Worm (Caenorhabditis elegans) whole organism, late embryonic: ENCODE data around the gene F21A3.4.
A peak's percentile ranks its signal among the peaks of the same experiment; 100 is the strongest.

Experiments used
- C38D4.7 ChIP-seq: fragments of 200-800 bp; sonication (Bioruptor generic); optimal IDR thresholded peaks from 2 replicates; lab custom pipeline; 2018; ENCODE audit warnings: mild to moderate bottlenecking, missing genetic modification characterization, moderate library complexity, missing compliant biosample characterization
- F13H6.1 ChIP-seq: sonication (generic microtip); optimal IDR thresholded peaks from 2 replicates; lab custom pipeline; 2016; ENCODE audit warnings: missing genetic modification characterization, missing compliant biosample characterization
- K02D7.2 ChIP-seq: sonication (generic microtip); optimal IDR thresholded peaks from 2 replicates; lab custom pipeline; 2017; ENCODE audit warnings: mild to moderate bottlenecking, missing genetic modification characterization, missing compliant biosample characterization
- K09A11.1 ChIP-seq: sonication (generic microtip); optimal IDR thresholded peaks from 2 replicates; lab custom pipeline; 2017; ENCODE audit warnings: antibody characterized with exemption, mild to moderate bottlenecking, missing genetic modification characterization, missing compliant biosample characterization; ENCODE audit not compliant: insufficient read depth
- Y22D7AL.16 ChIP-seq: sonication (generic microtip); optimal IDR thresholded peaks from 2 replicates; lab custom pipeline; 2016; ENCODE audit warnings: missing genetic modification characterization, missing compliant biosample characterization
- ama-1 ChIP-seq: fragments of 150-350 bp; optimal IDR thresholded peaks from 2 replicates; lab custom pipeline; 2014
- ceh-14 ChIP-seq: sonication (generic microtip); optimal IDR thresholded peaks from 2 replicates; lab custom pipeline; 2016; ENCODE audit warnings: missing genotype, missing genetic modification characterization, missing compliant biosample characterization
- ceh-18 ChIP-seq: sonication (generic microtip); optimal IDR thresholded peaks from 2 replicates; lab custom pipeline; 2016; ENCODE audit warnings: missing genetic modification characterization, missing compliant biosample characterization
- ceh-19 ChIP-seq: fragments of 200-800 bp; sonication (Bioruptor generic); optimal IDR thresholded peaks from 2 replicates; lab custom pipeline; 2018; ENCODE audit warnings: mild to moderate bottlenecking, missing genetic modification characterization, missing compliant biosample characterization
- ceh-2 ChIP-seq: sonication (generic microtip); optimal IDR thresholded peaks from 2 replicates; lab custom pipeline; 2016; ENCODE audit warnings: missing genotype, missing genetic modification characterization, missing compliant biosample characterization
- ceh-24 ChIP-seq: sonication (generic microtip); optimal IDR thresholded peaks from 2 replicates; lab custom pipeline; 2016; ENCODE audit warnings: mild to moderate bottlenecking, missing genetic modification characterization, missing compliant biosample characterization
- ceh-30 ChIP-seq: fragments of 150-350 bp; optimal IDR thresholded peaks from 2 replicates; lab custom pipeline; 2014; ENCODE audit warnings: missing biosample characterization, missing genetic modification characterization
- ceh-31 ChIP-seq: sonication (generic microtip); optimal IDR thresholded peaks from 2 replicates; lab custom pipeline; 2016; ENCODE audit warnings: missing genetic modification characterization, missing compliant biosample characterization
- ceh-34 ChIP-seq: sonication (generic microtip); optimal IDR thresholded peaks from 2 replicates; lab custom pipeline; 2016; ENCODE audit warnings: mild to moderate bottlenecking, missing genetic modification characterization, missing compliant biosample characterization
- ceh-45 ChIP-seq: fragments of 200-800 bp; sonication (Bioruptor generic); IDR thresholded peaks from 2 replicates; pipeline ENCODE4 v1.3.6; 2022; ENCODE audit warnings: missing genetic modification reagents, missing genetic modification characterization, missing compliant biosample characterization
- ceh-48 ChIP-seq: sonication (generic microtip); optimal IDR thresholded peaks from 2 replicates; lab custom pipeline; 2016; ENCODE audit warnings: missing genetic modification characterization, inconsistent platforms, missing compliant biosample characterization
- ceh-9 ChIP-seq: sonication (generic microtip); optimal IDR thresholded peaks from 2 replicates; lab custom pipeline; 2016; ENCODE audit warnings: mild to moderate bottlenecking, missing genetic modification characterization, inconsistent platforms, missing compliant biosample characterization
- dve-1 ChIP-seq: sonication (generic microtip); optimal IDR thresholded peaks from 2 replicates; lab custom pipeline; 2017; ENCODE audit warnings: antibody characterized with exemption, mild to moderate bottlenecking, missing genetic modification characterization, missing compliant biosample characterization
- elt-2 ChIP-seq: sonication (generic microtip); optimal IDR thresholded peaks from 2 replicates; lab custom pipeline; 2016; ENCODE audit warnings: missing genetic modification reagents, missing genetic modification characterization, missing compliant biosample characterization
- ets-4 ChIP-seq: sonication (generic microtip); optimal IDR thresholded peaks from 2 replicates; lab custom pipeline; 2016; ENCODE audit warnings: missing genetic modification characterization, missing compliant biosample characterization
- fax-1 ChIP-seq: sonication (generic microtip); optimal IDR thresholded peaks from 2 replicates; lab custom pipeline; 2016; ENCODE audit warnings: missing genotype, missing genetic modification characterization, missing compliant biosample characterization
- gmeb-2 ChIP-seq: sonication (generic microtip); optimal IDR thresholded peaks from 2 replicates; lab custom pipeline; 2016; ENCODE audit warnings: missing genetic modification characterization, inconsistent platforms, missing compliant biosample characterization
- hlh-13 ChIP-seq: fragments of 200-800 bp; sonication (Bioruptor generic); optimal IDR thresholded peaks from 2 replicates; lab custom pipeline; 2018; ENCODE audit warnings: mild to moderate bottlenecking, missing genetic modification characterization, missing compliant biosample characterization
- hlh-30 ChIP-seq: sonication (generic microtip); optimal IDR thresholded peaks from 2 replicates; lab custom pipeline; 2017; ENCODE audit warnings: antibody characterized with exemption, missing genetic modification characterization, missing compliant biosample characterization; ENCODE audit not compliant: insufficient read depth
- hlh-6 ChIP-seq: sonication (generic microtip); optimal IDR thresholded peaks from 2 replicates; lab custom pipeline; 2016; ENCODE audit warnings: missing genotype, missing genetic modification characterization, missing compliant biosample characterization
- lim-6 ChIP-seq: sonication (generic microtip); optimal IDR thresholded peaks from 2 replicates; lab custom pipeline; 2016; ENCODE audit warnings: missing genetic modification characterization, missing compliant biosample characterization
- mec-3 ChIP-seq: sonication (generic microtip); optimal IDR thresholded peaks from 2 replicates; lab custom pipeline; 2016; ENCODE audit warnings: borderline replicate concordance, missing genetic modification characterization, missing compliant biosample characterization
- nfya-1 ChIP-seq: sonication (generic microtip); optimal IDR thresholded peaks from 2 replicates; lab custom pipeline; 2017; ENCODE audit warnings: missing genetic modification characterization, mild to moderate bottlenecking, missing compliant biosample characterization, antibody characterized with exemption, moderate library complexity
- nhr-232 ChIP-seq: sonication (generic microtip); optimal IDR thresholded peaks from 2 replicates; lab custom pipeline; 2016; ENCODE audit warnings: missing genetic modification characterization, missing compliant biosample characterization
- npax-4 ChIP-seq: sonication (generic microtip); optimal IDR thresholded peaks from 2 replicates; lab custom pipeline; 2016; ENCODE audit warnings: missing genetic modification characterization, missing compliant biosample characterization
- odd-2 ChIP-seq: sonication (generic microtip); optimal IDR thresholded peaks from 2 replicates; lab custom pipeline; 2017; ENCODE audit warnings: antibody characterized with exemption, mild to moderate bottlenecking, missing genetic modification characterization, missing compliant biosample characterization
- pag-3 ChIP-seq: sonication (generic microtip); optimal IDR thresholded peaks from 2 replicates; lab custom pipeline; 2016; ENCODE audit warnings: missing compliant biosample characterization, missing genetic modification characterization, borderline replicate concordance
- pat-9 ChIP-seq: fragments of 200-800 bp; sonication (Bioruptor generic); optimal IDR thresholded peaks from 2 replicates; lab custom pipeline; 2018; ENCODE audit warnings: mild to moderate bottlenecking, missing genetic modification characterization, moderate library complexity, missing compliant biosample characterization
- pax-1 ChIP-seq: fragments of 150-350 bp; optimal IDR thresholded peaks from 2 replicates; lab custom pipeline; 2014; ENCODE audit warnings: missing biosample characterization, missing genetic modification characterization
- pha-2 ChIP-seq: sonication (generic microtip); optimal IDR thresholded peaks from 2 replicates; lab custom pipeline; 2017; ENCODE audit warnings: mild to moderate bottlenecking, missing genetic modification characterization, missing compliant biosample characterization
- pha-4 ChIP-seq: fragments of 150-350 bp; optimal IDR thresholded peaks from 2 replicates; lab custom pipeline; 2018; ENCODE audit warnings: missing biosample characterization, missing genetic modification reagents, missing genetic modification characterization
- rnt-1 ChIP-seq: sonication (generic microtip); optimal IDR thresholded peaks from 2 replicates; lab custom pipeline; 2016; ENCODE audit warnings: missing genetic modification characterization, missing compliant biosample characterization
- sdc-2 ChIP-seq: sonication (generic microtip); optimal IDR thresholded peaks from 2 replicates; lab custom pipeline; 2016; ENCODE audit warnings: missing genotype, missing genetic modification characterization, missing compliant biosample characterization
- sox-2 ChIP-seq: fragments of 200-800 bp; sonication (Bioruptor generic); IDR thresholded peaks from 2 replicates; pipeline ENCODE4 v1.3.6; 2022; ENCODE audit warnings: missing genetic modification reagents, missing genetic modification characterization, missing compliant biosample characterization
- sox-4 ChIP-seq: sonication (generic microtip); optimal IDR thresholded peaks from 2 replicates; lab custom pipeline; 2017; ENCODE audit warnings: mild to moderate bottlenecking, missing genetic modification characterization, inconsistent platforms, missing compliant biosample characterization
- syd-9 ChIP-seq: sonication (generic microtip); optimal IDR thresholded peaks from 2 replicates; lab custom pipeline; 2016; ENCODE audit warnings: mild to moderate bottlenecking, missing genetic modification characterization, moderate library complexity, missing compliant biosample characterization
- tbx-2 ChIP-seq: sonication (generic microtip); optimal IDR thresholded peaks from 2 replicates; lab custom pipeline; 2016; ENCODE audit warnings: missing genetic modification characterization, missing compliant biosample characterization
- unc-42 ChIP-seq: sonication (generic microtip); optimal IDR thresholded peaks from 2 replicates; lab custom pipeline; 2016; ENCODE audit warnings: missing genotype, missing genetic modification characterization, missing compliant biosample characterization
- zip-5 ChIP-seq: sonication (generic microtip); optimal IDR thresholded peaks from 2 replicates; lab custom pipeline; 2016; ENCODE audit warnings: missing genetic modification characterization, missing compliant biosample characterization

The F21A3.4 gene

DNA sequence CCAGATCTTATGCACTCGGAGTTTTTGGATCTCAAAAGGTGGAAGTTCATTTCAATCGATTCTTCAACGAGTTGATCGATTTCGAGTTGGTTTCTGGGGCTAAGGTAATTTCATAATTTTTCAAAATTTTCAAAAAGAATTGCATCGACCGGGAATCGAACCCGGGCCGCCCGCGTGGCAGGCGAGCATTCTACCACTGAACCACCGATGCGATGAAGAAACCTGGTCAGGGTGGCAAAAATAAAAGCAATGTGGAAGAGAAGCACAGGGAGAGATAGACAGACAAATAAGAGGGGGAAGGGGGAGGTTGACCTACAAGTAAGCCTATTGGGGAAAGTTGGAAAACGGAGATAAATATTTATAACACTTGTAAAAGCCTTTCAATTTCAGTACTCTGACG, 31.4 kb upstream of the F21A3.4 start (continued):
- TF ChIP-seq C38D4.7 (GFP tag; lab: Kevin White, UChicago) (peak; percentile 64), ets-4 (tag; lab: Kevin White, UChicago) (no peak), gmeb-2 (tag; lab: Kevin White, UChicago) (peak; percentile 41), ceh-30 (tag; lab: Kevin White, UChicago) (no peak), sox-4 (tag; lab: Kevin White, UChicago) (peak; percentile 65), syd-9 (tag; lab: Kevin White, UChicago) (no peak), pha-2 (no peak), ceh-45 (GFP tag; lab: Robert Waterston, UW) (peak; percentile 61; the same call in 1 of the 2 replicates), ceh-34 (tag; lab: Kevin White, UChicago) (peak; percentile 22), ceh-19 (GFP tag; lab: Kevin White, UChicago) (peak; percentile 51), dve-1 (tag; lab: Kevin White, UChicago) (peak; percentile 2), pha-4 (no peak), K09A11.1 (tag; lab: Kevin White, UChicago) (no peak), hlh-13 (peak; percentile 23), pax-1 (tag; lab: Kevin White, UChicago) (no peak), lim-6 (tag; lab: Kevin White, UChicago) (no peak), ceh-2 (tag; lab: Kevin White, UChicago) (peak; percentile 39), ceh-24 (tag; lab: Kevin White, UChicago) (no peak), K02D7.2 (tag; lab: Kevin White, UChicago) (no peak), odd-2 (tag; lab: Kevin White, UChicago) (no peak), hlh-6 (peak; percentile 73), nhr-232 (tag; lab: Kevin White, UChicago) (peak; percentile 42), ceh-31 (tag; lab: Kevin White, UChicago) (peak; percentile 2), ama-1 (no peak), nfya-1 (tag; lab: Kevin White, UChicago) (peak; percentile 38), sox-2 (no peak), ceh-18 (no peak), tbx-2 (tag; lab: Kevin White, UChicago) (peak; percentile 38), unc-42 (no peak), ceh-9 (no peak)

DNA sequence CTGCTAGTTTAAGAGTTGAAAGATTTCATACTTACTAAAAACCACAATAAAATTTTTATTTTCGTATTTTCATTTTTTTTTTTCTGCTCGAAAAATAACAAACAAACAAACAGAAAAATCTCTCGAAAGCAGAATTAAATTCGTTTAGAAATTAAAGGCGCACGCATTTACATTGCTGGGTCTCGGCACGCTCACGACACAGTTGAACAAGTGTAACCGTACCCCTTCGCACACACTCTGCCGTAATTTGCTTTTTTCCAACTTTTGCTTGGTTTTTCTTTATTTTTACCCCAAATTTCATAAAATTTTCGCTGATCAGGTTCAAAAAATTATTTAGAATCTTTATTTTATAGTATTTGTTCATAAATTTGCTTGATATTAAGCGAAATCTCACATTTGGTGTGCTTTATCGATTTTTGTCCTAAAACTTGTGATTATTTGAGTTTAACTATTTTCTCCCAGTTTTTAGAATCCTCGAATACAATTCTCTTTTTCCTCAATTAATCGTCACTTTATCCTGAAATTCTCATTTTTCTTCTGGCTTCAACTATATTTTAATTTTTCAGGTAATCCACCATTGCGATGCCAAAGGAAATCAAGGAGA, 24.7 kb upstream of the F21A3.4 start, which contains the start of gene rpl-38:
Gene rpl-38 (plus strand): TSS at position 554 of the 604 bp plus-strand sequence.
- TF ChIP-seq hlh-30 (no peak), ceh-31 (tag; lab: Kevin White, UChicago) (peak; percentile 56), pag-3 (tag; lab: Kevin White, UChicago) (no peak), ceh-34 (tag; lab: Kevin White, UChicago) (peak; percentile 37), ceh-48 (tag; lab: Kevin White, UChicago) (no peak), fax-1 (tag; lab: Kevin White, UChicago) (no peak), odd-2 (tag; lab: Kevin White, UChicago) (no peak), unc-42 (peak; percentile 94), nhr-232 (tag; lab: Kevin White, UChicago) (no peak), ceh-24 (tag; lab: Kevin White, UChicago) (no peak), pat-9 (tag; lab: Kevin White, UChicago) (no peak), elt-2 (tag; lab: Kevin White, UChicago) (peak; percentile 0), ceh-14 (tag; lab: Kevin White, UChicago) (no peak), tbx-2 (tag; lab: Kevin White, UChicago) (peak; percentile 40), mec-3 (tag; lab: Kevin White, UChicago) (no peak), ceh-18 (peak; percentile 38), sdc-2 (no peak), K09A11.1 (tag; lab: Kevin White, UChicago) (no peak), hlh-6 (no peak), ceh-2 (tag; lab: Kevin White, UChicago) (no peak), pax-1 (tag; lab: Kevin White, UChicago) (peak; percentile 14), zip-5 (tag; lab: Kevin White, UChicago) (no peak), nfya-1 (tag; lab: Kevin White, UChicago) (peak; percentile 90), ets-4 (tag; lab: Kevin White, UChicago) (no peak), rnt-1 (tag; lab: Kevin White, UChicago) (no peak), F13H6.1 (tag; lab: Kevin White, UChicago) (no peak), npax-4 (tag; lab: Kevin White, UChicago) (no peak), Y22D7AL.16 (tag; lab: Kevin White, UChicago) (no peak)
- TF ChIP-seq, all 69 proteins: peak for 8
